Fruit fly (Drosophila melanogaster) whole organism, wandering third instar larva: ENCODE measurements around the gene CG9459.

Source experiments
- Abd-B ChIP-seq: fragments of >200 bp; optimal IDR thresholded peaks from 2 replicates; lab custom pipeline; 2017; ENCODE audit warnings: missing biosample characterization, missing genetic modification characterization
- CG32264 ChIP-seq: fragments of 200-800 bp; sonication (Bioruptor generic); optimal IDR thresholded peaks from 2 replicates; lab custom pipeline; 2016; ENCODE audit warnings: missing biosample characterization, missing genetic modification characterization
- CG9705 ChIP-seq: fragments of 200-800 bp; sonication (Bioruptor generic); optimal IDR thresholded peaks from 2 replicates; lab custom pipeline; 2018; ENCODE audit warnings: missing biosample characterization, mild to moderate bottlenecking, missing genetic modification characterization
- CrebA ChIP-seq: fragments of 200-800 bp; sonication (Bioruptor generic); optimal IDR thresholded peaks from 2 replicates; lab custom pipeline; 2016; ENCODE audit warnings: missing biosample characterization, mild to moderate bottlenecking, missing genetic modification characterization, borderline replicate concordance
- Dfd ChIP-seq: fragments of >200 bp; optimal IDR thresholded peaks from 2 replicates; lab custom pipeline; 2017; ENCODE audit warnings: missing biosample characterization, missing genetic modification characterization
- Dif ChIP-seq: fragments of 200-275, 200-300 bp; sonication (Bioruptor generic); optimal IDR thresholded peaks from 2 replicates; lab custom pipeline; 2018; ENCODE audit warnings: missing biosample characterization, missing genetic modification characterization; ENCODE audit not compliant: partially characterized antibody
- GATAd ChIP-seq: sonication (Bioruptor generic); optimal IDR thresholded peaks from 2 replicates; lab custom pipeline; 2016; ENCODE audit warnings: missing biosample characterization, missing genetic modification characterization
- HLH106 ChIP-seq: fragments of 200-800 bp; optimal IDR thresholded peaks from 3 replicates; lab custom pipeline; 2019; ENCODE audit warnings: missing biosample characterization, mild to moderate bottlenecking, missing genetic modification characterization, moderate library complexity
- Hnf4 ChIP-seq: fragments of 200-800 bp; sonication (Bioruptor generic); optimal IDR thresholded peaks from 2 replicates; lab custom pipeline; 2016; ENCODE audit warnings: missing biosample characterization, mild to moderate bottlenecking, missing genetic modification characterization
- Hr78 ChIP-seq: fragments of >200 bp; optimal IDR thresholded peaks from 2 replicates; lab custom pipeline; 2017; ENCODE audit warnings: missing biosample characterization, missing genetic modification characterization
- Hr83 ChIP-seq: fragments of 200-300 bp; sonication (Bioruptor generic); optimal IDR thresholded peaks from 2 replicates; lab custom pipeline; 2016; ENCODE audit warnings: missing biosample characterization, mild to moderate bottlenecking, missing genetic modification characterization, moderate library complexity; ENCODE audit not compliant: poor library complexity, severe bottlenecking
- Jra ChIP-seq: sonication (Bioruptor generic); optimal IDR thresholded peaks from 2 replicates; lab custom pipeline; 2016; ENCODE audit warnings: missing biosample characterization, missing genetic modification characterization
- Mio ChIP-seq: sonication (Bioruptor generic); optimal IDR thresholded peaks from 2 replicates; lab custom pipeline; 2016; ENCODE audit warnings: missing biosample characterization, missing genetic modification characterization
- Myc ChIP-seq: fragments of >200 bp; optimal IDR thresholded peaks from 2 replicates; lab custom pipeline; 2017
- N ChIP-seq: fragments of >200 bp; optimal IDR thresholded peaks from 2 replicates; lab custom pipeline; 2018; ENCODE audit warnings: missing biosample characterization, missing external identifiers, missing genetic modification characterization
- OdsH ChIP-seq: fragments of 200-800 bp; sonication (Bioruptor generic); optimal IDR thresholded peaks from 2 replicates; lab custom pipeline; 2016; ENCODE audit warnings: missing biosample characterization, mild to moderate bottlenecking, missing genetic modification characterization
- Rel ChIP-seq, 2 experiments: fragments of 200-800 bp; sonication (Bioruptor generic) in 1 of 2; optimal IDR thresholded peaks; 2 replicates in 1 of 2; 3 replicates in 1 of 2; lab custom pipeline; 2016 to 2019; ENCODE audit warnings: mild to moderate bottlenecking in 2 of 2, missing biosample characterization in 2 of 2, missing genetic modification characterization in 2 of 2, moderate library complexity in 1 of 2
- Sp1 ChIP-seq: fragments of 200-800 bp; sonication (Bioruptor generic); optimal IDR thresholded peaks from 3 replicates; lab custom pipeline; 2019; ENCODE audit warnings: missing biosample characterization, mild to moderate bottlenecking, missing genetic modification characterization, moderate library complexity
- Vsx2 ChIP-seq: fragments of 200-300, 225-300 bp; sonication (Bioruptor generic); optimal IDR thresholded peaks from 2 replicates; lab custom pipeline; 2018; ENCODE audit warnings: missing biosample characterization, missing genetic modification characterization; ENCODE audit not compliant: partially characterized antibody
- br ChIP-seq: fragments of 200-800 bp; sonication (Bioruptor generic); optimal IDR thresholded peaks from 2 replicates; lab custom pipeline; 2016; ENCODE audit warnings: missing biosample characterization, missing genetic modification characterization
- brk ChIP-seq: fragments of 200-800 bp; sonication (Bioruptor generic); optimal IDR thresholded peaks from 2 replicates; lab custom pipeline; 2016; ENCODE audit warnings: missing biosample characterization, mild to moderate bottlenecking, missing genetic modification characterization
- dl ChIP-seq, 2 experiments: fragments of 175-275, 200-275 bp in 1 of 2; fragments of 200-275 bp in 1 of 2; sonication (Bioruptor generic); optimal IDR thresholded peaks; lab custom pipeline; 2018; ENCODE audit warnings: mild to moderate bottlenecking in 2 of 2, missing biosample characterization in 2 of 2, missing genetic modification characterization in 2 of 2, moderate library complexity in 2 of 2; ENCODE audit not compliant: partially characterized antibody in 2 of 2, insufficient read depth in 1 of 2
- dmrt93B ChIP-seq: fragments of 200-800 bp; sonication (Bioruptor generic); optimal IDR thresholded peaks from 2 replicates; lab custom pipeline; 2018; ENCODE audit warnings: missing biosample characterization, mild to moderate bottlenecking, missing genetic modification characterization
- dsf ChIP-seq: sonication (Bioruptor generic); optimal IDR thresholded peaks from 2 replicates; lab custom pipeline; 2016; ENCODE audit warnings: missing biosample characterization, missing genetic modification characterization, borderline replicate concordance
- ey ChIP-seq: fragments of 200-800 bp; sonication (Bioruptor generic); optimal IDR thresholded peaks from 2 replicates; lab custom pipeline; 2016; ENCODE audit warnings: missing biosample characterization, missing genetic modification characterization
- foxo ChIP-seq, 2 experiments: fragments of 200-800 bp; sonication (Bioruptor generic); optimal IDR thresholded peaks; 2 replicates in 1 of 2; 3 replicates in 1 of 2; lab custom pipeline; 2016 to 2017; ENCODE audit warnings: missing biosample characterization in 2 of 2, missing genetic modification characterization in 2 of 2
- fru ChIP-seq: fragments of 200-800 bp; sonication (Bioruptor generic); optimal IDR thresholded peaks from 3 replicates; lab custom pipeline; 2016; ENCODE audit warnings: missing biosample characterization, mild to moderate bottlenecking, missing genetic modification characterization
- h ChIP-seq: fragments of 200-800 bp; sonication (Bioruptor generic); optimal IDR thresholded peaks from 3 replicates; lab custom pipeline; 2016; ENCODE audit warnings: missing biosample characterization, mild to moderate bottlenecking, missing genetic modification characterization
- jim ChIP-seq: fragments of 175-275, 200-325 bp; sonication (Bioruptor generic); optimal IDR thresholded peaks from 2 replicates; lab custom pipeline; 2016; ENCODE audit warnings: missing biosample characterization, mild to moderate bottlenecking, missing genetic modification characterization
- lola ChIP-seq: fragments of >200 bp; optimal IDR thresholded peaks from 2 replicates; lab custom pipeline; 2017; ENCODE audit warnings: missing biosample characterization, missing genetic modification characterization
- pan ChIP-seq: fragments of >200 bp; optimal IDR thresholded peaks from 2 replicates; lab custom pipeline; 2017
- psq ChIP-seq: fragments of 200-800 bp; sonication (Bioruptor generic); optimal IDR thresholded peaks from 3 replicates; lab custom pipeline; 2017; ENCODE audit warnings: missing biosample characterization, mild to moderate bottlenecking, missing genetic modification characterization, moderate library complexity
- rgr ChIP-seq: fragments of 200-800 bp; sonication (Bioruptor generic); optimal IDR thresholded peaks from 3 replicates; lab custom pipeline; 2016; ENCODE audit warnings: missing biosample characterization, mild to moderate bottlenecking, missing genetic modification characterization
- sage ChIP-seq: fragments of 200-800 bp; sonication (Bioruptor generic); optimal IDR thresholded peaks from 2 replicates; lab custom pipeline; 2016; ENCODE audit warnings: missing biosample characterization, mild to moderate bottlenecking, missing genetic modification characterization
- sv ChIP-seq: fragments of 200-800 bp; sonication (Bioruptor generic); optimal IDR thresholded peaks from 3 replicates; lab custom pipeline; 2016; ENCODE audit warnings: missing biosample characterization, missing genetic modification characterization
- tai ChIP-seq: sonication (Bioruptor generic); optimal IDR thresholded peaks from 2 replicates; lab custom pipeline; 2016; ENCODE audit warnings: missing biosample characterization, missing genetic modification characterization
- usp ChIP-seq: fragments of >200 bp; optimal IDR thresholded peaks from 2 replicates; lab custom pipeline; 2017; ENCODE audit warnings: missing biosample characterization, missing genetic modification characterization
- woc ChIP-seq: sonication (Bioruptor generic); optimal IDR thresholded peaks from 2 replicates; lab custom pipeline; 2016; ENCODE audit warnings: missing biosample characterization, mild to moderate bottlenecking, missing genetic modification characterization

The CG9459 gene

dm6 chr3R:9793018-9793417 lies 25.2 kb downstream of the CG9459 start, which contains the start of gene CG8516:
TSS of gene CG8516 (plus strand) at chr3R:9793295.
- TF ChIP-seq h (GFP tag; lab: Kevin White, UChicago), result peak; percentile 29
- TF ChIP-seq CG32264, result no peak
- no peak for TF ChIP-seq psq (GFP tag; lab: Kevin White, UChicago)
- TF ChIP-seq Mio, result no peak
- TF ChIP-seq brk (GFP tag; lab: Kevin White, UChicago), result no peak
- peak; percentile 11 for TF ChIP-seq sv (GFP tag; lab: Kevin White, UChicago)
- no peak for TF ChIP-seq Hnf4 (GFP tag; lab: Kevin White, UChicago)
- no peak for TF ChIP-seq Jra (GFP tag; lab: Kevin White, UChicago)
- no peak for TF ChIP-seq fru (GFP tag; lab: Kevin White, UChicago)
- no peak for TF ChIP-seq OdsH
- no peak for TF ChIP-seq dl (GFP tag; optimal IDR thresholded peaks at IDR 0.05; lab: Kevin White, UChicago; ENCODE audit: insufficient read depth in 1 of 2, partially characterized antibody in 2 of 2)
- TF ChIP-seq tai (GFP tag; lab: Kevin White, UChicago), result no peak
- TF ChIP-seq Dif (GFP tag; lab: Kevin White, UChicago), result no peak
- TF ChIP-seq HLH106, result peak; percentile 19
- TF ChIP-seq Hr83 (GFP tag; lab: Kevin White, UChicago), result no peak
- no peak for TF ChIP-seq Dfd (GFP tag; lab: Kevin White, UChicago)
- TF ChIP-seq br (GFP tag; lab: Kevin White, UChicago), result no peak
- no peak for TF ChIP-seq sage (GFP tag; lab: Kevin White, UChicago)
- no peak for TF ChIP-seq N (GFP tag; lab: Kevin White, UChicago)
- no peak for TF ChIP-seq CrebA (GFP tag; lab: Kevin White, UChicago)
- no peak for TF ChIP-seq pan (lab: Kevin White, UChicago)
- TF ChIP-seq rgr (GFP tag; lab: Kevin White, UChicago), result no peak
- TF ChIP-seq jim (GFP tag; lab: Kevin White, UChicago), result no peak
- TF ChIP-seq Abd-B (GFP tag; lab: Kevin White, UChicago), result no peak
- no peak for TF ChIP-seq Hr78 (GFP tag; lab: Kevin White, UChicago)
- TF ChIP-seq Myc, result no peak
- TF ChIP-seq Sp1, result peak; percentile 11
- TF ChIP-seq dmrt93B (GFP tag; lab: Kevin White, UChicago), result no peak
- no peak for TF ChIP-seq CG9705 (GFP tag; lab: Kevin White, UChicago)
- peak; percentile 24 for TF ChIP-seq woc (GFP tag; lab: Kevin White, UChicago)
- TF ChIP-seq dsf (GFP tag; lab: Kevin White, UChicago), result no peak
- TF ChIP-seq Vsx2, result no peak
- TF ChIP-seq Rel (GFP tag; optimal IDR thresholded peaks at IDR 0.05; lab: Kevin White, UChicago), result no peak
- peak; percentile 41 for TF ChIP-seq Rel (tag; optimal IDR thresholded peaks at IDR 0.05; lab: Kevin White, UChicago)
- TF ChIP-seq usp, result no peak
- no peak for TF ChIP-seq lola (GFP tag; lab: Kevin White, UChicago)
- TF ChIP-seq foxo (GFP tag; optimal IDR thresholded peaks at IDR 0.05; lab: Kevin White, UChicago), result peak in 1 of 2 experiments; percentile 29
- TF ChIP-seq ey (GFP tag; lab: Kevin White, UChicago), result no peak
- TF ChIP-seq GATAd (GFP tag; lab: Kevin White, UChicago), result no peak

- TF ChIP-seq dmrt93B (GFP tag; lab: Kevin White, UChicago), result no peak
- peak; percentile 46 for TF ChIP-seq ey (GFP tag; lab: Kevin White, UChicago)
- TF ChIP-seq Mio, result no peak
- TF ChIP-seq brk (GFP tag; lab: Kevin White, UChicago), result no peak
- TF ChIP-seq sage (GFP tag; lab: Kevin White, UChicago), result no peak
- no peak for TF ChIP-seq CG32264
- TF ChIP-seq Myc, result peak; percentile 92
- TF ChIP-seq CrebA (GFP tag; lab: Kevin White, UChicago), result no peak
- TF ChIP-seq CG9705 (GFP tag; lab: Kevin White, UChicago), result peak; percentile 52
- TF ChIP-seq Hr78 (GFP tag; lab: Kevin White, UChicago), result no peak
- peak; percentile 65 for TF ChIP-seq h (GFP tag; lab: Kevin White, UChicago)
- TF ChIP-seq psq (GFP tag; lab: Kevin White, UChicago), result peak; percentile 48
- TF ChIP-seq OdsH, result peak; percentile 23
- peak; percentile 68 for TF ChIP-seq Sp1
- TF ChIP-seq Rel (GFP tag; optimal IDR thresholded peaks at IDR 0.05; lab: Kevin White, UChicago), result no peak
- peak; percentile 94 for TF ChIP-seq Rel (tag; optimal IDR thresholded peaks at IDR 0.05; lab: Kevin White, UChicago)
- no peak for TF ChIP-seq Vsx2
- peak; percentile 43 for TF ChIP-seq sv (GFP tag; lab: Kevin White, UChicago)
- no peak for TF ChIP-seq fru (GFP tag; lab: Kevin White, UChicago)
- no peak for TF ChIP-seq N (GFP tag; lab: Kevin White, UChicago)
- TF ChIP-seq HLH106, result peak; percentile 76
- no peak for TF ChIP-seq Dif (GFP tag; lab: Kevin White, UChicago)
- TF ChIP-seq Jra (GFP tag; lab: Kevin White, UChicago), result peak; percentile 37
- TF ChIP-seq Abd-B (GFP tag; lab: Kevin White, UChicago), result no peak
- TF ChIP-seq usp, result no peak
- TF ChIP-seq br (GFP tag; lab: Kevin White, UChicago), result peak; percentile 32
- TF ChIP-seq GATAd (GFP tag; lab: Kevin White, UChicago), result no peak
- no peak for TF ChIP-seq pan (lab: Kevin White, UChicago)
- TF ChIP-seq dl (GFP tag; optimal IDR thresholded peaks at IDR 0.05; lab: Kevin White, UChicago; ENCODE audit: insufficient read depth in 1 of 2, partially characterized antibody in 2 of 2), result no peak
- TF ChIP-seq foxo (GFP tag; optimal IDR thresholded peaks at IDR 0.05; lab: Kevin White, UChicago), result peak in 1 of 2 experiments; percentile 68
- TF ChIP-seq jim (GFP tag; lab: Kevin White, UChicago), result no peak
- peak; percentile 91 for TF ChIP-seq woc (GFP tag; lab: Kevin White, UChicago)
Measured at dm6 chr3R:9791177-9791806, 26.9 kb downstream of the CG9459 start, which contains the start of the genes CG12945 and CG8507. TSS of gene CG12945 (minus strand) at chr3R:9791221. TSS of gene CG8507 (plus strand) at chr3R:9791483.
